Fruit fly (Drosophila melanogaster) Kc167 (cell line): ENCODE data around the gene CG2685.

Experiments
- Myc ChIP-seq: fragments of >200 bp; optimal IDR thresholded peaks from 2 replicates; lab custom pipeline; 2017; ENCODE audit warnings: missing external identifiers
- Sin3A ChIP-seq: fragments of >200 bp; optimal IDR thresholded peaks from 2 replicates; lab custom pipeline; 2018; ENCODE audit warnings: missing external identifiers
- insv ChIP-seq: fragments of >200 bp; optimal IDR thresholded peaks from 3 replicates; lab custom pipeline; 2018; ENCODE audit warnings: missing external identifiers
- ttk ChIP-seq: sonication (Bioruptor generic); optimal IDR thresholded peaks from 2 replicates; lab custom pipeline; 2017; ENCODE audit warnings: missing external identifiers

dm6 chrX:2744042-2744441, 30.3 kb upstream of the CG2685 start, which contains the start of gene Syx4:
- TF ChIP-seq Myc (lab: Kevin White, UChicago), result no peak
- no peak for TF ChIP-seq ttk (lab: Kevin White, UChicago)
- no peak for TF ChIP-seq insv (lab: Kevin White, UChicago)
- no peak for TF ChIP-seq Sin3A (lab: Kevin White, UChicago)
